Fruit fly (Drosophila melanogaster): ENCODE results near the gene Lsd-2.

Lsd-2 gene

DNA sequence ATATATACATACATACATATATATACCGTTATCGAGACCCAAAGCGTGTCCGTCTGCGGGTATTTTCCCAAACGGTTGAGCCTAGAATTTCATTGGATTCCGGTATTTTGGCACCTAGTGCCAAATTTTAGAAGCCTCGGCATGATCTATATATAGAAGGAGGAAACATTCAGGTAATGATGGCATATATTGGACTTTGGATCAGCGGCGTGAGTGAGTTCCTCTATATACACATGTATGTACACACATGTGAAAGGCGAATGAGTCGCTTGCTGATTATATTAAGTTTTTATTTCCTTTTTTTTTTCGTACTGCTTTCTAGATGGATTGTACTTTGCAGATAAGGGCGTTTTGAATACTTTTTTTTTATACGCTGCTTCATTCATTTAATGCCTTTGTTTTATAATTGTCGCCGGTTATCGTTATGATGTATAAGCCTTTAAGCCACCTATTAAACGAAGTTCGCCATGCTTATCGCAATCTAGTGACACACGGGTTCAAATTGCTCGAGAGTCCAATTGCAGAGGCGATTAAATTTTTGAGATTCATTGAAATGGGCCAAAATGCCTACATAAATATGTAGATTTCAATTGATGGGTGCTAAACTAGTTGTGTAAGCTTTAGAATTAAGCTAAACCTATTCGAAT is 3.3 kb upstream of the Lsd-2 start (continued):
- no peak for TF ChIP-seq Mes4 (GFP tag; optimal IDR thresholded peaks at IDR 0.05)
- TF ChIP-seq CG2120 (GFP tag; optimal IDR thresholded peaks at IDR 0.05), result no peak
- TF ChIP-seq pho (GFP tag; optimal IDR thresholded peaks at IDR 0.05), result no peak
- TF ChIP-seq row (GFP tag; IDR thresholded peaks at IDR 0.05), result no peak
- TF ChIP-seq shn (GFP tag; optimal IDR thresholded peaks at IDR 0.05), result no peak
- TF ChIP-seq CG5245 (GFP tag; optimal IDR thresholded peaks at IDR 0.05), result no peak
- TF ChIP-seq ftz-f1 (GFP tag; optimal IDR thresholded peaks at IDR 0.05), result no peak
- TF ChIP-seq sens (GFP tag), result peak; percentile 23
- no peak for TF ChIP-seq CG15269 (tag; optimal IDR thresholded peaks at IDR 0.05)
- TF ChIP-seq CG17829 (tag; optimal IDR thresholded peaks at IDR 0.05), result no peak
- no peak for TF ChIP-seq Oaz (GFP tag; IDR thresholded peaks at IDR 0.05)
- no peak for TF ChIP-seq sima (GFP tag; optimal IDR thresholded peaks at IDR 0.05)
- 0 out of 4 replicates have a peak, but pooled peaks have one; percentile 44 for TF ChIP-seq chinmo (GFP tag; IDR thresholded peaks at IDR 0.05; ENCODE audit: partially characterized antibody)
- TF ChIP-seq D19B (GFP tag; optimal IDR thresholded peaks at IDR 0.05), result peak; percentile 8
- TF ChIP-seq ind (GFP tag; optimal IDR thresholded peaks at IDR 0.05), result no peak
- TF ChIP-seq exex (tag; optimal IDR thresholded peaks at IDR 0.05), result peak; percentile 66
- TF ChIP-seq eve (GFP tag; optimal IDR thresholded peaks at IDR 0.05), result peak in 1 of 2 experiments; percentile 25
- TF ChIP-seq dm (GFP tag; optimal IDR thresholded peaks at IDR 0.05), result no peak
- TF ChIP-seq Hey (tag; optimal IDR thresholded peaks at IDR 0.05), result no peak
- no peak for TF ChIP-seq dysf (GFP tag; IDR thresholded peaks at IDR 0.05)
- no peak for TF ChIP-seq HHEX (GFP tag; optimal IDR thresholded peaks at IDR 0.05)
- no peak for TF ChIP-seq CG13894 (tag; optimal IDR thresholded peaks at IDR 0.05)
- no peak for TF ChIP-seq Bdp1 (GFP tag; optimal IDR thresholded peaks at IDR 0.05)
- peak in 1 of 2 experiments; percentile 65 for TF ChIP-seq Pdp1 (GFP tag; optimal IDR thresholded peaks at IDR 0.05)
- no peak for TF ChIP-seq CG2116 (GFP tag; optimal IDR thresholded peaks at IDR 0.05)
- TF ChIP-seq cwo (GFP tag; optimal IDR thresholded peaks at IDR 0.05), result peak; percentile 2
- TF ChIP-seq amos (GFP tag; IDR thresholded peaks at IDR 0.05; ENCODE audit: partially characterized antibody), result no peak
- no peak for TF ChIP-seq CG13424 (tag; optimal IDR thresholded peaks at IDR 0.05)
- no peak for TF ChIP-seq CG10209 (GFP tag; optimal IDR thresholded peaks at IDR 0.05)
- no peak for TF ChIP-seq CG3407 (GFP tag; optimal IDR thresholded peaks at IDR 0.05)
- TF ChIP-seq Nf-YC (tag; optimal IDR thresholded peaks at IDR 0.05), result no peak
- TF ChIP-seq CG34224 (GFP tag; IDR thresholded peaks at IDR 0.05; ENCODE audit: partially characterized antibody), result no peak
- TF ChIP-seq Gug (GFP tag; IDR thresholded peaks at IDR 0.05), result no peak
- no peak for TF ChIP-seq CG11696 (GFP tag; IDR thresholded peaks at IDR 0.05)
- no peak for TF ChIP-seq mld (GFP tag; IDR thresholded peaks at IDR 0.05; ENCODE audit: partially characterized antibody)
- no peak for TF ChIP-seq CG9609 (GFP tag; optimal IDR thresholded peaks at IDR 0.05)
- TF ChIP-seq CG13287 (GFP tag; IDR thresholded peaks at IDR 0.05; ENCODE audit: partially characterized antibody), result no peak
- no peak for TF ChIP-seq Poxn (GFP tag; IDR thresholded peaks at IDR 0.05)
- TF ChIP-seq CG18011 (GFP tag; optimal IDR thresholded peaks at IDR 0.05), result no peak
- no peak for TF ChIP-seq trem (tag; optimal IDR thresholded peaks at IDR 0.05)
- no peak for TF ChIP-seq Asciz (GFP tag; optimal IDR thresholded peaks at IDR 0.05)
- no peak for TF ChIP-seq Aef1 (GFP tag; IDR thresholded peaks at IDR 0.05)
- TF ChIP-seq CG15601 (tag; optimal IDR thresholded peaks at IDR 0.05), result no peak
- TF ChIP-seq Jarid2 (GFP tag; optimal IDR thresholded peaks at IDR 0.05), result no peak
- no peak for TF ChIP-seq CG11723 (GFP tag; optimal IDR thresholded peaks at IDR 0.05)
- TF ChIP-seq ase (GFP tag; IDR thresholded peaks at IDR 0.05), result no peak
- no peak for TF ChIP-seq Doc2 (GFP tag; IDR thresholded peaks at IDR 0.05)
- TF ChIP-seq p53 (GFP tag; optimal IDR thresholded peaks at IDR 0.05), result no peak
- TF ChIP-seq nom (GFP tag; optimal IDR thresholded peaks at IDR 0.05), result peak; percentile 93
- TF ChIP-seq mirr (GFP tag; optimal IDR thresholded peaks at IDR 0.05), result no peak
